Worm (Caenorhabditis elegans): ENCODE data around the gene cwn-1.

ce11 chrII:84134-84533 is 49.3 kb downstream of the cwn-1 start, which contains the start of gene C50D2.6:
- TF ChIP-seq sea-1 (GFP tag; conservative IDR thresholded peaks at IDR 0.05): no peak
- TF ChIP-seq scrt-1 (GFP tag; IDR thresholded peaks at IDR 0.05): no peak
- no peak for TF ChIP-seq ama-1 (optimal IDR thresholded peaks at IDR 0.05)
- TF ChIP-seq ceh-13 (GFP tag; optimal IDR thresholded peaks at IDR 0.05): no peak
- TF ChIP-seq flt-1 (GFP tag; IDR thresholded peaks at IDR 0.05): no peak
- no peak for TF ChIP-seq tbx-37 (GFP tag; conservative IDR thresholded peaks at IDR 0.05)
- no peak for TF ChIP-seq hmbx-1 (tag; optimal IDR thresholded peaks at IDR 0.05)
- no peak for TF ChIP-seq hmg-4 (GFP tag; optimal IDR thresholded peaks at IDR 0.05)
- TF ChIP-seq tra-4 (tag; optimal IDR thresholded peaks at IDR 0.05): no peak
- no peak for TF ChIP-seq pes-1 (GFP tag; IDR thresholded peaks at IDR 0.05)
- TF ChIP-seq F13C5.2 (tag; optimal IDR thresholded peaks at IDR 0.05): no peak
- no peak for TF ChIP-seq tbx-11 (GFP tag; IDR thresholded peaks at IDR 0.05)
- no peak for TF ChIP-seq hnd-1 (tag; optimal IDR thresholded peaks at IDR 0.05)

Measured in whole organism, early embryonic.